Fruit fly (Drosophila melanogaster): ENCODE data around the gene Usp2.

dm6 chrX:22491028-22491769 is 35.6 kb downstream of the Usp2 start:
- TF ChIP-seq CG5204 (GFP tag; optimal IDR thresholded peaks at IDR 0.05) = no peak
- no peak for TF ChIP-seq CG14711 (tag; optimal IDR thresholded peaks at IDR 0.05)
- no peak for TF ChIP-seq Clk (GFP tag; optimal IDR thresholded peaks at IDR 0.05)
- peak; percentile 44 for TF ChIP-seq bab1 (GFP tag; optimal IDR thresholded peaks at IDR 0.05)
- TF ChIP-seq CG7045 (GFP tag; optimal IDR thresholded peaks at IDR 0.05) = peak; percentile 16
- TF ChIP-seq Crg-1 (GFP tag; optimal IDR thresholded peaks at IDR 0.05) = no peak
